Fruit fly (Drosophila melanogaster) whole organism, embryonic: ENCODE measurements around the gene CG32639.

Source experiments
- BEAF-32 ChIP-seq: fragments of 200-800 bp; sonication (Bioruptor generic); optimal IDR thresholded peaks from 3 replicates; lab custom pipeline; 2017; ENCODE audit warnings: missing biosample characterization, missing genetic modification characterization, mild to moderate bottlenecking, moderate library complexity, missing genetic modification reagents
- Bdp1 ChIP-seq: fragments of 200-800 bp; sonication (Bioruptor generic); optimal IDR thresholded peaks from 3 replicates; lab custom pipeline; 2016; ENCODE audit warnings: missing biosample characterization, missing genetic modification characterization
- CG10979 ChIP-seq: fragments of 200-800 bp; sonication (Bioruptor generic); optimal IDR thresholded peaks from 2 replicates; lab custom pipeline; 2018; ENCODE audit warnings: missing biosample characterization, mild to moderate bottlenecking, missing genetic modification characterization, moderate library complexity
- CG13296 ChIP-seq: fragments of 200-800 bp; sonication (Bioruptor generic); optimal IDR thresholded peaks from 3 replicates; lab custom pipeline; 2018; ENCODE audit warnings: missing biosample characterization, mild to moderate bottlenecking, missing genetic modification characterization
- CG18764 ChIP-seq: fragments of 200-800 bp; sonication (Bioruptor generic); optimal IDR thresholded peaks from 3 replicates; lab custom pipeline; 2016; ENCODE audit warnings: missing biosample characterization, missing genetic modification characterization
- CG2129 ChIP-seq: fragments of 200-800 bp; sonication (Bioruptor generic); IDR thresholded peaks from 2 replicates; pipeline ENCODE4 v1.3.6; 2022; ENCODE audit warnings: missing biosample characterization, missing genetic modification characterization; ENCODE audit not compliant: partially characterized antibody
- CG33557 ChIP-seq: fragments of 200-800 bp; sonication (Bioruptor generic); optimal IDR thresholded peaks from 2 replicates; lab custom pipeline; 2019; ENCODE audit warnings: missing biosample characterization, mild to moderate bottlenecking, missing genetic modification characterization, moderate library complexity
- CG3838 ChIP-seq: fragments of 200-800 bp; sonication (Bioruptor generic); optimal IDR thresholded peaks from 3 replicates; lab custom pipeline; 2016; ENCODE audit warnings: missing biosample characterization, missing genetic modification characterization
- CG42726 ChIP-seq: fragments of 200-800 bp; sonication (Bioruptor generic); IDR thresholded peaks from 2 replicates; pipeline ENCODE4 v1.3.6; 2022; ENCODE audit warnings: missing biosample characterization, missing genetic modification characterization; ENCODE audit not compliant: partially characterized antibody
- CG6689 ChIP-seq: fragments of 200-800 bp; sonication (Bioruptor generic); IDR thresholded peaks from 2 replicates; pipeline ENCODE4 v1.3.6; 2022; ENCODE audit warnings: missing biosample characterization, missing genetic modification characterization
- CG7372 ChIP-seq: fragments of 200-800 bp; sonication (Bioruptor generic); IDR thresholded peaks from 2 replicates; pipeline ENCODE4 v1.3.6; 2022; ENCODE audit warnings: missing biosample characterization, missing genetic modification characterization
- CG7745 ChIP-seq: fragments of 200-800 bp; sonication (Bioruptor generic); optimal IDR thresholded peaks from 2 replicates; lab custom pipeline; 2018; ENCODE audit warnings: missing biosample characterization, mild to moderate bottlenecking, missing genetic modification characterization, moderate library complexity
- CG8944 ChIP-seq: fragments of 200-800 bp; sonication (Bioruptor generic); optimal IDR thresholded peaks from 3 replicates; lab custom pipeline; 2016; ENCODE audit warnings: missing biosample characterization, missing genetic modification characterization
- Dll ChIP-seq: fragments of 200-800 bp; sonication (Bioruptor generic); IDR thresholded peaks from 4 replicates; pipeline ENCODE4 v1.3.6; 2022; ENCODE audit warnings: missing biosample characterization, missing genetic modification characterization; ENCODE audit not compliant: partially characterized antibody
- Ets97D ChIP-seq: fragments of 200-800 bp; sonication (Bioruptor generic); optimal IDR thresholded peaks from 3 replicates; lab custom pipeline; 2016; ENCODE audit warnings: missing biosample characterization, missing genetic modification characterization
- Hr51 ChIP-seq, 2 experiments: fragments of 200-800 bp; sonication (Bioruptor generic); optimal IDR thresholded peaks; 2 replicates in 1 of 2; 3 replicates in 1 of 2; lab custom pipeline; 2016 to 2018; ENCODE audit warnings: missing biosample characterization in 2 of 2, missing genetic modification characterization in 2 of 2, mild to moderate bottlenecking in 1 of 2, moderate library complexity in 1 of 2
- MBD-R2 ChIP-seq: fragments of 200-800 bp; sonication (Bioruptor generic); IDR thresholded peaks from 2 replicates; pipeline ENCODE4 v1.3.6; 2022; ENCODE audit warnings: missing biosample characterization, missing genetic modification characterization
- Neu2 ChIP-seq: fragments of 200-800 bp; sonication (Bioruptor generic); optimal IDR thresholded peaks from 3 replicates; lab custom pipeline; 2016; ENCODE audit warnings: missing biosample characterization, missing genetic modification characterization, borderline replicate concordance
- Nf-YB ChIP-seq: fragments of 200-800 bp; sonication (Bioruptor generic); optimal IDR thresholded peaks from 3 replicates; lab custom pipeline; 2019; ENCODE audit warnings: missing biosample characterization, mild to moderate bottlenecking, missing genetic modification characterization, moderate library complexity
- Oaz ChIP-seq: fragments of 200-800 bp; sonication (Bioruptor generic); IDR thresholded peaks from 2 replicates; pipeline ENCODE4 v1.3.6; 2022; ENCODE audit warnings: missing biosample characterization, missing genetic modification characterization
- Sry-β ChIP-seq: fragments of 200-800 bp; sonication (Bioruptor generic); optimal IDR thresholded peaks from 2 replicates; lab custom pipeline; 2018; ENCODE audit warnings: missing biosample characterization, mild to moderate bottlenecking, missing genetic modification characterization, moderate library complexity
- TFAM ChIP-seq: fragments of 200-800 bp; sonication (Bioruptor generic); optimal IDR thresholded peaks from 2 replicates; lab custom pipeline; 2017; ENCODE audit warnings: missing biosample characterization, missing genetic modification characterization, inconsistent platforms
- ara ChIP-seq: fragments of 200-800 bp; sonication (Bioruptor generic); IDR thresholded peaks from 2 replicates; pipeline ENCODE4 v1.3.6; 2022; ENCODE audit warnings: missing biosample characterization, missing genetic modification characterization
- ase ChIP-seq: fragments of 200-800 bp; sonication (Bioruptor generic); IDR thresholded peaks from 3 replicates; pipeline ENCODE4 v1.3.6; 2022; ENCODE audit warnings: missing biosample characterization, missing genetic modification characterization
- bbx ChIP-seq: fragments of 200-800 bp; sonication (Bioruptor generic); IDR thresholded peaks from 2 replicates; pipeline ENCODE4 v1.3.6; 2022; ENCODE audit warnings: missing biosample characterization, missing genetic modification characterization; ENCODE audit not compliant: partially characterized antibody
- br ChIP-seq: fragments of >200 bp; optimal IDR thresholded peaks from 2 replicates; lab custom pipeline; 2017
- caup ChIP-seq: fragments of 200-800 bp; sonication (Bioruptor generic); optimal IDR thresholded peaks from 3 replicates; lab custom pipeline; 2017; ENCODE audit warnings: missing biosample characterization, mild to moderate bottlenecking, missing genetic modification characterization, moderate library complexity; ENCODE audit not compliant: severe bottlenecking
- chinmo ChIP-seq: fragments of 200-800 bp; sonication (Bioruptor generic); IDR thresholded peaks from 4 replicates; pipeline ENCODE4 v1.3.6; 2022; ENCODE audit warnings: missing biosample characterization, missing genetic modification characterization; ENCODE audit not compliant: partially characterized antibody
- chn ChIP-seq: fragments of 200-800 bp; sonication (Bioruptor generic); optimal IDR thresholded peaks from 2 replicates; lab custom pipeline; 2016; ENCODE audit warnings: missing biosample characterization, missing genetic modification characterization
- ci ChIP-seq: fragments of 200-800 bp; sonication (Bioruptor generic); IDR thresholded peaks from 3 replicates; pipeline ENCODE4 v1.3.6; 2022; ENCODE audit warnings: missing biosample characterization, missing genetic modification characterization
- dm ChIP-seq: fragments of 200-800 bp; sonication (Bioruptor generic); optimal IDR thresholded peaks from 3 replicates; lab custom pipeline; 2016; ENCODE audit warnings: missing biosample characterization, missing genetic modification characterization
- eve ChIP-seq, 2 experiments: fragments of >200 bp; optimal IDR thresholded peaks; 2 replicates each; lab custom pipeline; 2017; ENCODE audit warnings: missing biosample characterization in 2 of 2, missing genetic modification characterization in 2 of 2
- fd3F ChIP-seq: fragments of 200-800 bp; sonication (Bioruptor generic); optimal IDR thresholded peaks from 2 replicates; lab custom pipeline; 2018; ENCODE audit warnings: missing biosample characterization, mild to moderate bottlenecking, missing genetic modification characterization, moderate library complexity
- fd96Cb ChIP-seq: fragments of 200-800 bp; sonication (Bioruptor generic); optimal IDR thresholded peaks from 2 replicates; lab custom pipeline; 2018; ENCODE audit warnings: missing biosample characterization, mild to moderate bottlenecking, missing genetic modification characterization, moderate library complexity
- gro ChIP-seq: fragments of 200-800 bp; sonication (Bioruptor generic); optimal IDR thresholded peaks from 2 replicates; lab custom pipeline; 2016; ENCODE audit warnings: missing biosample characterization, missing genetic modification characterization
- nerfin-1 ChIP-seq: fragments of 200-800 bp; sonication (Bioruptor generic); optimal IDR thresholded peaks from 3 replicates; lab custom pipeline; 2019; ENCODE audit warnings: missing biosample characterization, mild to moderate bottlenecking, missing genetic modification characterization, moderate library complexity
- nom ChIP-seq: fragments of 200-800 bp; sonication (Bioruptor generic); optimal IDR thresholded peaks from 2 replicates; lab custom pipeline; 2017; ENCODE audit warnings: missing biosample characterization, missing genetic modification characterization, mild to moderate bottlenecking, moderate library complexity, missing genetic modification reagents
- otp ChIP-seq: fragments of 200-800 bp; sonication (Bioruptor generic); IDR thresholded peaks from 3 replicates; pipeline ENCODE4, ENCODE4 v1.3.6; 2022; ENCODE audit warnings: missing biosample characterization, missing genetic modification characterization
- pan ChIP-seq, 4 experiments: fragments of >200 bp in 3 of 4; fragments of 200-800 bp in 1 of 4; sonication (Bioruptor generic) in 1 of 4; optimal IDR thresholded peaks in 3 of 4; IDR thresholded peaks in 1 of 4; 2 replicates each; pipeline versions ENCODE4 v1.3.6 to Lab custom; 2017 to 2022; ENCODE audit warnings: missing biosample characterization in 2 of 4, missing genetic modification characterization in 2 of 4, mixed read lengths in 1 of 4
- pfk ChIP-seq: fragments of 200-800 bp; sonication (Bioruptor generic); optimal IDR thresholded peaks from 2 replicates; lab custom pipeline; 2018; ENCODE audit warnings: missing biosample characterization, mild to moderate bottlenecking, missing genetic modification characterization, moderate library complexity
- pnt ChIP-seq: fragments of 200-800 bp; sonication (Bioruptor generic); optimal IDR thresholded peaks from 3 replicates; lab custom pipeline; 2016; ENCODE audit warnings: missing biosample characterization, missing genetic modification characterization
- ranshi ChIP-seq: fragments of 200-800 bp; sonication (Bioruptor generic); IDR thresholded peaks from 2 replicates; pipeline ENCODE4 v1.3.6; 2022; ENCODE audit warnings: missing biosample characterization, missing genetic modification characterization
- scrt ChIP-seq: fragments of 200-800 bp; sonication (Bioruptor generic); optimal IDR thresholded peaks from 2 replicates; lab custom pipeline; 2018; ENCODE audit warnings: missing biosample characterization, mild to moderate bottlenecking, missing genetic modification characterization, moderate library complexity
- sisA ChIP-seq: fragments of 200-800 bp; sonication (Bioruptor generic); IDR thresholded peaks from 2 replicates; pipeline ENCODE4 v1.3.6; 2022; ENCODE audit warnings: missing biosample characterization, missing genetic modification characterization
- slbo ChIP-seq: fragments of 200-800 bp; sonication (Bioruptor generic); IDR thresholded peaks from 2 replicates; pipeline ENCODE4 v1.3.6; 2022; ENCODE audit warnings: missing biosample characterization, missing genetic modification characterization
- slou ChIP-seq: fragments of 200-800 bp; sonication (Bioruptor generic); optimal IDR thresholded peaks from 3 replicates; lab custom pipeline; 2016; ENCODE audit warnings: missing biosample characterization, missing genetic modification characterization
- slp2 ChIP-seq: fragments of 200-800 bp; sonication (Bioruptor generic); optimal IDR thresholded peaks from 2 replicates; lab custom pipeline; 2016; ENCODE audit warnings: missing biosample characterization, missing genetic modification characterization
- sug ChIP-seq: fragments of 200-800 bp; optimal IDR thresholded peaks from 2 replicates; lab custom pipeline; 2019; ENCODE audit warnings: missing biosample characterization, mild to moderate bottlenecking, missing genetic modification characterization, moderate library complexity
- twi ChIP-seq: fragments of 200-800 bp; optimal IDR thresholded peaks from 2 replicates; lab custom pipeline; 2019; ENCODE audit warnings: missing biosample characterization, mild to moderate bottlenecking, missing genetic modification characterization, moderate library complexity

CG32639 gene

DNA sequence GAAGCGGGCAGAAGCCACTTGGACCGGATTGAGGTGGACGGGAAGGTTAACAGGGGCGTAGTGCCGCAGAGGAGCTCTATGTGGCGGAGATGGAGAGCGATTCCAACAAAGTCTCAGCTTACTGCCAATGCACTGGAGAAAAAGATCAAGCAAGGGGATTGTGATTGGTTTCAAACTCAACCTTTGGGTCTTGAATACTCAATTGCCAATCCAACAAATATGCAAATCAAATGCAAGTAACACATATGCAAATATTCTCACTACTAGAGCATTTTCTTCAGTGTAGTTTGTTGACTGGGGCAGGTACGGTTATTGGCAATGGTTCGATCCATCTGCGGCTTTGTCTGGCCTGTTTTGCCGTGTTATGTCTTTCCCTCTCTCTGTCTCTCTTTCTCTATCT lies 14.9 kb upstream of the CG32639 start (continued):
- peak; percentile 35 for TF ChIP-seq Ets97D (GFP tag; lab: Kevin White, UChicago)
- TF ChIP-seq BEAF-32 (GFP tag; lab: Kevin White, UChicago) = no peak
- TF ChIP-seq Hr51 (GFP tag; optimal IDR thresholded peaks at IDR 0.05; lab: Kevin White, UChicago) = peak; percentile 62 to 73
- peak; percentile 69; the same call in 2 of the 3 replicates for TF ChIP-seq otp (GFP tag; lab: Robert Waterston, UW)
- TF ChIP-seq pnt = peak; percentile 93
- no peak for TF ChIP-seq TFAM (GFP tag; lab: Kevin White, UChicago)
- peak; percentile 46 for TF ChIP-seq CG18764
- peak; percentile 69 for TF ChIP-seq slp2 (GFP tag; lab: Kevin White, UChicago)
- TF ChIP-seq CG3838 (GFP tag; lab: Kevin White, UChicago) = no peak
- TF ChIP-seq MBD-R2 (GFP tag; lab: Robert Waterston, UW) = peak; percentile 53; the same call in 1 of the 2 replicates
- TF ChIP-seq caup (GFP tag; lab: Kevin White, UChicago) = peak; percentile 62
- no peak for TF ChIP-seq CG2129 (GFP tag; lab: Robert Waterston, UW)
- TF ChIP-seq Sry-β (GFP tag; lab: Kevin White, UChicago) = no peak
- no peak for TF ChIP-seq pan (optimal IDR thresholded peaks at IDR 0.05; lab: Kevin White, UChicago)
- peak in 1 of 2 experiments; percentile 76 for TF ChIP-seq pan (GFP tag; optimal IDR thresholded peaks at IDR 0.05 in 1 of 2, IDR thresholded peaks at IDR 0.05 in 1 of 2)
- peak; percentile 22 for TF ChIP-seq Nf-YB
- TF ChIP-seq Dll (GFP tag; lab: Robert Waterston, UW) = no peak
- peak; percentile 65 for TF ChIP-seq CG8944
- peak; percentile 46 for TF ChIP-seq scrt (GFP tag; lab: Kevin White, UChicago)
- TF ChIP-seq fd96Cb (tag; lab: Kevin White, UChicago) = peak; percentile 76
- peak; percentile 51 for TF ChIP-seq dm (GFP tag; lab: Kevin White, UChicago)
- peak; percentile 10 for TF ChIP-seq sug (tag; lab: Kevin White, UChicago)
- TF ChIP-seq bbx (GFP tag; lab: Robert Waterston, UW) = no peak
- TF ChIP-seq eve (GFP tag; optimal IDR thresholded peaks at IDR 0.05; lab: Kevin White, UChicago) = peak in 1 of 2 experiments; percentile 86
- peak; percentile 52 for TF ChIP-seq gro (GFP tag; lab: Kevin White, UChicago)
- TF ChIP-seq chinmo (GFP tag; lab: Robert Waterston, UW) = no peak
- TF ChIP-seq chn = peak; percentile 58
- TF ChIP-seq sisA = peak; percentile 87
- TF ChIP-seq Neu2 (GFP tag; lab: Kevin White, UChicago) = no peak
- peak; percentile 83 for TF ChIP-seq slbo (GFP tag; lab: Robert Waterston, UW)
- peak; percentile 70 for TF ChIP-seq CG10979 (tag; lab: Kevin White, UChicago)
- peak; percentile 75 for TF ChIP-seq ase (GFP tag; lab: Robert Waterston, UW)
- TF ChIP-seq br (lab: Kevin White, UChicago) = no peak
- TF ChIP-seq pfk = no peak
- peak; percentile 48 for TF ChIP-seq fd3F (GFP tag; lab: Kevin White, UChicago)
- TF ChIP-seq nom (GFP tag; lab: Kevin White, UChicago) = peak; percentile 91
- 0 out of 2 replicates have a peak, but pooled peaks have one; percentile 46 for TF ChIP-seq Oaz (GFP tag; lab: Robert Waterston, UW)
- peak; percentile 43 for TF ChIP-seq CG13296 (GFP tag; lab: Kevin White, UChicago)
- peak; percentile 48 for TF ChIP-seq slou (GFP tag; lab: Kevin White, UChicago)
- TF ChIP-seq CG7372 (GFP tag; lab: Robert Waterston, UW) = peak; percentile 55; the same call in 1 of the 2 replicates
- peak; percentile 74 for TF ChIP-seq nerfin-1 (tag; lab: Kevin White, UChicago)
- peak; percentile 85 for TF ChIP-seq CG6689
- no peak for TF ChIP-seq CG33557 (GFP tag; lab: Kevin White, UChicago)
- peak; percentile 49 for TF ChIP-seq Bdp1
- TF ChIP-seq ranshi = peak; percentile 67
- peak; percentile 93 for TF ChIP-seq ci (GFP tag; lab: Robert Waterston, UW)
- no peak for TF ChIP-seq twi (tag; lab: Kevin White, UChicago)
- TF ChIP-seq CG42726 (GFP tag; lab: Robert Waterston, UW) = no peak
- TF ChIP-seq CG7745 (tag; lab: Kevin White, UChicago) = no peak
- TF ChIP-seq ara (GFP tag; lab: Robert Waterston, UW) = peak; percentile 74
